Fruit fly (Drosophila melanogaster): ENCODE results near the gene CG14435.
A peak's percentile ranks its signal among the peaks of the same experiment; 100 is the strongest.

CG14435 gene

DNA sequence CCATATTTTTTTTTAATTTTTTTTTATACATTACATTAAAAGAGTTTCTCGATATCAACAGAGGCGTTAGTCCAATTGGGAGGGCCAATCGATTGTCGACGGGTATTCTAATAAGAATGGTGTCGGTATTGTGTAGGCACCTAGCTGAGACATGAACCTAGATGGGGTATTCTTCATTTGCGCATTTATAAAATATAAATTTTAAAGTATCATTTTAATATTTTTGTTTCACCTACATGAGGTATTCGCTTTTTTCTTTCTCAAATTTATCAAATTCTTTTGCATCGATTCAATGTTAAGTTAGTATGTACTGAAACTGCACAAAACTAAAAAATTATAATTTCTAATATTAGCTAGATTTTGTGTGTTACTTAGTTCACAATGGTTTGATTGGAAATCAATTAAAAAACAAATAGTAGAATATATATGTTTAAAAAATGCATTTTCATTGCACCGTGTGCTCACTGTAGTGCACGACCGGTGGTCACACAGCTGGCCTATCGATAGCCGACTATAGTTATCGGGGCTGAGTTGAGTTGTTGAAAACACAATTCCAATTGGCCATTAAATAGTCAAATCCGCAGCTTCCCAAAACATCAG is at the start of gene CG14435, which contains the start of gene Tmf (continued):
- peak; percentile 57 for TF ChIP-seq CG10431 (GFP tag; optimal IDR thresholded peaks at IDR 0.05)
- peak; percentile 74 for TF ChIP-seq CG4730 (GFP tag; IDR thresholded peaks at IDR 0.05)
- TF ChIP-seq GATAe (GFP tag; conservative IDR thresholded peaks at IDR 0.05) = peak; percentile 38; the same call in 1 of the 2 replicates
- TF ChIP-seq Hand (GFP tag; optimal IDR thresholded peaks at IDR 0.05) = no peak
- peak; percentile 66 for TF ChIP-seq mam (GFP tag; optimal IDR thresholded peaks at IDR 0.05)
- peak; percentile 74 for TF ChIP-seq CG17385 (GFP tag; optimal IDR thresholded peaks at IDR 0.05)
- TF ChIP-seq CoRest (tag; optimal IDR thresholded peaks at IDR 0.05) = peak; percentile 93
- TF ChIP-seq nerfin-2 (GFP tag; IDR thresholded peaks at IDR 0.05; ENCODE audit: partially characterized antibody) = no peak; the same call in 1 of the 2 replicates
- peak; percentile 65 for TF ChIP-seq Sry-β (GFP tag; optimal IDR thresholded peaks at IDR 0.05)
- peak; percentile 83 for TF ChIP-seq Fer1 (GFP tag; optimal IDR thresholded peaks at IDR 0.05)
- peak; percentile 85 for TF ChIP-seq CG11247 (GFP tag; IDR thresholded peaks at IDR 0.05)
- no peak for TF ChIP-seq CG12769 (tag; optimal IDR thresholded peaks at IDR 0.05)
- peak; percentile 81 for TF ChIP-seq CG4424 (GFP tag; optimal IDR thresholded peaks at IDR 0.05)
- TF ChIP-seq CG12104 (GFP tag; optimal IDR thresholded peaks at IDR 0.05) = peak; percentile 66
- TF ChIP-seq Ada2b (GFP tag; IDR thresholded peaks at IDR 0.05) = peak; percentile 84
- TF ChIP-seq nom (GFP tag; optimal IDR thresholded peaks at IDR 0.05) = no peak
- peak; percentile 34 for TF ChIP-seq Sin3A (optimal IDR thresholded peaks at IDR 0.05)
- peak; percentile 37 for TF ChIP-seq Ets97D (GFP tag; optimal IDR thresholded peaks at IDR 0.05)
- peak; percentile 63 for TF ChIP-seq Nf-YB (GFP tag; optimal IDR thresholded peaks at IDR 0.05)
- TF ChIP-seq dati (GFP tag; IDR thresholded peaks at IDR 0.05) = no peak
- TF ChIP-seq CG3726 (GFP tag; IDR thresholded peaks at IDR 0.05) = peak; percentile 76; the same call in 2 of the 3 replicates
- peak; percentile 44 for TF ChIP-seq jumu (GFP tag; optimal IDR thresholded peaks at IDR 0.05)
- TF ChIP-seq btn (GFP tag; optimal IDR thresholded peaks at IDR 0.05) = no peak
- TF ChIP-seq NFAT (GFP tag; IDR thresholded peaks at IDR 0.05) = peak; percentile 90
- TF ChIP-seq Opbp (GFP tag; IDR thresholded peaks at IDR 0.05; ENCODE audit: partially characterized antibody) = peak; percentile 49; the same call in 2 of the 3 replicates
- peak; percentile 8 for TF ChIP-seq fd102C (GFP tag; optimal IDR thresholded peaks at IDR 0.05)
- peak; percentile 77 for TF ChIP-seq Oaz (GFP tag; IDR thresholded peaks at IDR 0.05)
- TF ChIP-seq CG18262 (tag; optimal IDR thresholded peaks at IDR 0.05) = peak; percentile 88
- TF ChIP-seq CG7745 (tag; optimal IDR thresholded peaks at IDR 0.05) = no peak
- TF ChIP-seq CG12391 (tag; optimal IDR thresholded peaks at IDR 0.05) = peak; percentile 92
- TF ChIP-seq CG16813 (GFP tag; IDR thresholded peaks at IDR 0.05; ENCODE audit: partially characterized antibody) = peak; percentile 47; the same call in 1 of the 3 replicates
- TF ChIP-seq tgo (GFP tag; IDR thresholded peaks at IDR 0.05) = peak; percentile 86
- TF ChIP-seq CG4282 (GFP tag; optimal IDR thresholded peaks at IDR 0.05) = no peak
- TF ChIP-seq her (GFP tag; optimal IDR thresholded peaks at IDR 0.05) = no peak
- TF ChIP-seq CG16779 (GFP tag; IDR thresholded peaks at IDR 0.05) = 0 out of 2 replicates have a peak, but pooled peaks have one; percentile 6
- TF ChIP-seq Spps (tag; optimal IDR thresholded peaks at IDR 0.05) = peak; percentile 42
- peak; percentile 85 for TF ChIP-seq CG31441 (GFP tag; IDR thresholded peaks at IDR 0.05)
- TF ChIP-seq CG2120 (GFP tag; optimal IDR thresholded peaks at IDR 0.05) = peak; percentile 87
- peak; percentile 68 for TF ChIP-seq MBD-R2 (GFP tag; IDR thresholded peaks at IDR 0.05)
- TF ChIP-seq CG2129 (GFP tag; IDR thresholded peaks at IDR 0.05; ENCODE audit: partially characterized antibody) = no peak
- no peak for TF ChIP-seq crc (GFP tag; optimal IDR thresholded peaks at IDR 0.05)
- TF ChIP-seq Xbp1 (GFP tag; optimal IDR thresholded peaks at IDR 0.05) = peak; percentile 87
- peak; percentile 68 for TF ChIP-seq CG12942 (GFP tag; optimal IDR thresholded peaks at IDR 0.05)
- peak; percentile 88 for TF ChIP-seq CG9727 (GFP tag; optimal IDR thresholded peaks at IDR 0.05)
- peak; percentile 83 for TF ChIP-seq CG17829 (tag; optimal IDR thresholded peaks at IDR 0.05)
- TF ChIP-seq Xrp1 (GFP tag; IDR thresholded peaks at IDR 0.05) = peak; percentile 88
- peak; percentile 80 for TF ChIP-seq az2 (GFP tag; optimal IDR thresholded peaks at IDR 0.05)
- peak; percentile 81 for TF ChIP-seq Nf-YC (tag; optimal IDR thresholded peaks at IDR 0.05)
- no peak for TF ChIP-seq CkIIα-i1 (GFP tag; IDR thresholded peaks at IDR 0.05)
- no peak for TF ChIP-seq CG8089 (GFP tag; optimal IDR thresholded peaks at IDR 0.05)

All from whole organism, embryonic.